Comparison of ENCODE assay signal across 1 fruit fly cellular context in genomic region chr3L:3259703-3260102, dm6.
TF ChIP-seq lines count a peak whose summit lies in the region.

No protein-coding gene starts in this region.

TF ChIP-seq in whole organism, embryonic, 481 proteins besides CTCF, POLR2A, EP300 and RAD21 (continued from another document):
- TF ChIP-seq CG30403 (GFP tag; optimal IDR thresholded peaks at IDR 0.05; lab: Kevin White, UChicago) (no peak), tna (GFP tag; IDR thresholded peaks at IDR 0.05; lab: Robert Waterston, UW; ENCODE audit: partially characterized antibody) (no peak), jigr1 (GFP tag; IDR thresholded peaks at IDR 0.05; lab: Robert Waterston, UW) (no peak), CG13624 (GFP tag; optimal IDR thresholded peaks at IDR 0.05; lab: Kevin White, UChicago) (no peak), Rx (GFP tag; IDR thresholded peaks at IDR 0.05; lab: Robert Waterston, UW) (no peak), aop (GFP tag; IDR thresholded peaks at IDR 0.05; lab: Robert Waterston, UW) (no peak), sqz (GFP tag; optimal IDR thresholded peaks at IDR 0.05; lab: Kevin White, UChicago) (no peak), Oli (tag; optimal IDR thresholded peaks at IDR 0.05; lab: Kevin White, UChicago) (no peak), nom (GFP tag; optimal IDR thresholded peaks at IDR 0.05; lab: Kevin White, UChicago) (peak; percentile 89), CG10565 (GFP tag; optimal IDR thresholded peaks at IDR 0.05; lab: Kevin White, UChicago) (no peak), cwo (GFP tag; optimal IDR thresholded peaks at IDR 0.05; lab: Kevin White, UChicago) (no peak), Dll (GFP tag; IDR thresholded peaks at IDR 0.05; lab: Robert Waterston, UW; ENCODE audit: partially characterized antibody) (no peak), bsh (GFP tag; optimal IDR thresholded peaks at IDR 0.05; lab: Kevin White, UChicago) (peak; percentile 24 to 73), hb (GFP tag; IDR thresholded peaks at IDR 0.05; lab: Robert Waterston, UW; ENCODE audit: partially characterized antibody) (no peak), CG10462 (GFP tag; optimal IDR thresholded peaks at IDR 0.05; lab: Kevin White, UChicago) (no peak), CG11723 (GFP tag; optimal IDR thresholded peaks at IDR 0.05; lab: Kevin White, UChicago) (no peak), Ptx1 (GFP tag; IDR thresholded peaks at IDR 0.05; lab: Robert Waterston, UW) (0 out of 2 replicates have a peak, but pooled peaks have one; percentile 10)
